In genomic region chr3L:9381602-9382001, dm6 we compare ENCODE assay signal across 1 fruit fly cellular context.
TF ChIP-seq lines count a peak whose summit lies in the region.

Gene Hsp23 (plus strand): TSS chr3L:9381882.

TF ChIP-seq in whole organism, embryonic, 481 proteins besides CTCF, POLR2A, EP300 and RAD21 (continued from another document):
- no peak for TF ChIP-seq ash1 (GFP tag; optimal IDR thresholded peaks at IDR 0.05; lab: Kevin White, UChicago)
- TF ChIP-seq CG12659 (GFP tag; optimal IDR thresholded peaks at IDR 0.05; lab: Kevin White, UChicago): no peak
- TF ChIP-seq CG2120 (GFP tag; optimal IDR thresholded peaks at IDR 0.05; lab: Kevin White, UChicago): no peak
- no peak for TF ChIP-seq gcm2 (GFP tag; optimal IDR thresholded peaks at IDR 0.05; lab: Kevin White, UChicago)
- TF ChIP-seq bab2 (GFP tag; optimal IDR thresholded peaks at IDR 0.05; lab: Kevin White, UChicago): no peak
- TF ChIP-seq Bgb (GFP tag; IDR thresholded peaks at IDR 0.05; lab: Robert Waterston, UW; ENCODE audit: partially characterized antibody): peak; percentile 17; the same call in 1 of the 2 replicates
- TF ChIP-seq CG31441 (GFP tag; IDR thresholded peaks at IDR 0.05; lab: Robert Waterston, UW): no peak
- TF ChIP-seq Meics (GFP tag; optimal IDR thresholded peaks at IDR 0.05; lab: Kevin White, UChicago): no peak
- TF ChIP-seq nom (GFP tag; optimal IDR thresholded peaks at IDR 0.05; lab: Kevin White, UChicago): peak; percentile 42
- no peak for TF ChIP-seq CG10209 (GFP tag; optimal IDR thresholded peaks at IDR 0.05; lab: Kevin White, UChicago)
- no peak for TF ChIP-seq eve (GFP tag; optimal IDR thresholded peaks at IDR 0.05; lab: Kevin White, UChicago)
- no peak for TF ChIP-seq CG10959 (GFP tag; IDR thresholded peaks at IDR 0.05; lab: Robert Waterston, UW)
- TF ChIP-seq CG15479 (GFP tag; optimal IDR thresholded peaks at IDR 0.05; lab: Kevin White, UChicago): peak; percentile 97
- no peak for TF ChIP-seq sqz (GFP tag; optimal IDR thresholded peaks at IDR 0.05; lab: Kevin White, UChicago)
- TF ChIP-seq CG10979 (tag; optimal IDR thresholded peaks at IDR 0.05; lab: Kevin White, UChicago): no peak
- TF ChIP-seq Aef1 (GFP tag; IDR thresholded peaks at IDR 0.05; lab: Robert Waterston, UW): no peak
- TF ChIP-seq CG15601 (tag; optimal IDR thresholded peaks at IDR 0.05; lab: Kevin White, UChicago): peak; percentile 41
- TF ChIP-seq unpg (GFP tag; optimal IDR thresholded peaks at IDR 0.05; lab: Kevin White, UChicago): no peak
- TF ChIP-seq Opbp (GFP tag; IDR thresholded peaks at IDR 0.05; lab: Robert Waterston, UW; ENCODE audit: partially characterized antibody): peak; percentile 54; the same call in 2 of the 3 replicates
- TF ChIP-seq dmrt99B (tag; optimal IDR thresholded peaks at IDR 0.05; lab: Kevin White, UChicago): no peak
- no peak for TF ChIP-seq Ssrp (tag; optimal IDR thresholded peaks at IDR 0.05; lab: Kevin White, UChicago)
- no peak for TF ChIP-seq Sry-δ (GFP tag; optimal IDR thresholded peaks at IDR 0.05; lab: Kevin White, UChicago)
- TF ChIP-seq CG33557 (GFP tag; optimal IDR thresholded peaks at IDR 0.05; lab: Kevin White, UChicago): peak; percentile 11
- peak; percentile 57; the same call in 2 of the 3 replicates for TF ChIP-seq CG6791 (GFP tag; IDR thresholded peaks at IDR 0.05; lab: Robert Waterston, UW; ENCODE audit: partially characterized antibody)
- TF ChIP-seq CG9609 (GFP tag; optimal IDR thresholded peaks at IDR 0.05; lab: Kevin White, UChicago): no peak
- no peak for TF ChIP-seq br (optimal IDR thresholded peaks at IDR 0.05; lab: Kevin White, UChicago)
- no peak; the same call in 2 of the 3 replicates for TF ChIP-seq row (GFP tag; IDR thresholded peaks at IDR 0.05; lab: Robert Waterston, UW)
- no peak for TF ChIP-seq scrt (GFP tag; optimal IDR thresholded peaks at IDR 0.05; lab: Kevin White, UChicago)
- no peak for TF ChIP-seq CG17186 (GFP tag; optimal IDR thresholded peaks at IDR 0.05; lab: Kevin White, UChicago)
- peak; percentile 68 for TF ChIP-seq Blimp-1 (GFP tag; optimal IDR thresholded peaks at IDR 0.05; lab: Kevin White, UChicago)
- TF ChIP-seq BEAF-32 (GFP tag; optimal IDR thresholded peaks at IDR 0.05; lab: Kevin White, UChicago): peak; percentile 27
- TF ChIP-seq bcd (GFP tag; optimal IDR thresholded peaks at IDR 0.05; lab: Kevin White, UChicago): no peak
- no peak for TF ChIP-seq ERR (GFP tag; optimal IDR thresholded peaks at IDR 0.05; lab: Kevin White, UChicago)
- no peak for TF ChIP-seq usp (GFP tag; optimal IDR thresholded peaks at IDR 0.05; lab: Kevin White, UChicago)
- TF ChIP-seq pfk (GFP tag; optimal IDR thresholded peaks at IDR 0.05; lab: Kevin White, UChicago): no peak
- TF ChIP-seq CG16863 (GFP tag; optimal IDR thresholded peaks at IDR 0.05; lab: Kevin White, UChicago): no peak
- TF ChIP-seq fd3F (GFP tag; optimal IDR thresholded peaks at IDR 0.05; lab: Kevin White, UChicago): no peak
- no peak for TF ChIP-seq CG43689 (GFP tag; IDR thresholded peaks at IDR 0.05; lab: Robert Waterston, UW)
- no peak for TF ChIP-seq caup (GFP tag; optimal IDR thresholded peaks at IDR 0.05; lab: Kevin White, UChicago; ENCODE audit: severe bottlenecking)
- no peak for TF ChIP-seq Nf-YA (GFP tag; IDR thresholded peaks at IDR 0.05; lab: Robert Waterston, UW)
- TF ChIP-seq bsh (GFP tag; optimal IDR thresholded peaks at IDR 0.05; lab: Kevin White, UChicago): no peak
- TF ChIP-seq NFAT (GFP tag; IDR thresholded peaks at IDR 0.05; lab: Robert Waterston, UW): no peak
- TF ChIP-seq her (GFP tag; optimal IDR thresholded peaks at IDR 0.05; lab: Kevin White, UChicago): no peak
- TF ChIP-seq HLH54F (GFP tag; optimal IDR thresholded peaks at IDR 0.05; lab: Kevin White, UChicago): no peak
- no peak for TF ChIP-seq Stat92E (GFP tag; optimal IDR thresholded peaks at IDR 0.05; lab: Kevin White, UChicago)
- peak; percentile 77 for TF ChIP-seq Deaf1 (tag; optimal IDR thresholded peaks at IDR 0.05; lab: Kevin White, UChicago)
- no peak for TF ChIP-seq vnd (GFP tag; IDR thresholded peaks at IDR 0.05; lab: Robert Waterston, UW; ENCODE audit: partially characterized antibody)
- peak; percentile 37; the same call in 1 of the 2 replicates for TF ChIP-seq amos (GFP tag; IDR thresholded peaks at IDR 0.05; lab: Robert Waterston, UW; ENCODE audit: partially characterized antibody)
- no peak for TF ChIP-seq CG7372 (GFP tag; IDR thresholded peaks at IDR 0.05; lab: Robert Waterston, UW)
- TF ChIP-seq CG15073 (GFP tag; optimal IDR thresholded peaks at IDR 0.05; lab: Kevin White, UChicago): no peak
- no peak for TF ChIP-seq YL-1 (GFP tag; optimal IDR thresholded peaks at IDR 0.05; lab: Kevin White, UChicago)
- no peak for TF ChIP-seq pb (GFP tag; optimal IDR thresholded peaks at IDR 0.05; lab: Kevin White, UChicago)
- TF ChIP-seq CG2116 (GFP tag; optimal IDR thresholded peaks at IDR 0.05; lab: Kevin White, UChicago): no peak
- no peak for TF ChIP-seq CG14860 (GFP tag; IDR thresholded peaks at IDR 0.05; lab: Robert Waterston, UW; ENCODE audit: partially characterized antibody)
- TF ChIP-seq tio (GFP tag; optimal IDR thresholded peaks at IDR 0.05; lab: Kevin White, UChicago): no peak
- peak; percentile 37; the same call in 1 of the 2 replicates for TF ChIP-seq bbx (GFP tag; IDR thresholded peaks at IDR 0.05; lab: Robert Waterston, UW; ENCODE audit: partially characterized antibody)
- no peak for TF ChIP-seq zf30C (GFP tag; optimal IDR thresholded peaks at IDR 0.05; lab: Kevin White, UChicago)
- no peak for TF ChIP-seq CG12236 (GFP tag; optimal IDR thresholded peaks at IDR 0.05; lab: Kevin White, UChicago)
- 0 out of 3 replicates have a peak, but pooled peaks have one; percentile 15 for TF ChIP-seq mld (GFP tag; IDR thresholded peaks at IDR 0.05; lab: Robert Waterston, UW; ENCODE audit: partially characterized antibody)
- TF ChIP-seq CG13287 (GFP tag; IDR thresholded peaks at IDR 0.05; lab: Robert Waterston, UW; ENCODE audit: partially characterized antibody): peak; percentile 51; the same call in 1 of the 2 replicates
- peak in 1 of 2 experiments; percentile 40 for TF ChIP-seq insv (GFP tag; optimal IDR thresholded peaks at IDR 0.05; lab: Kevin White, UChicago)
- no peak for TF ChIP-seq ssp (GFP tag; IDR thresholded peaks at IDR 0.05; lab: Robert Waterston, UW)
- peak; percentile 30; the same call in 1 of the 3 replicates for TF ChIP-seq CG34224 (GFP tag; IDR thresholded peaks at IDR 0.05; lab: Robert Waterston, UW; ENCODE audit: partially characterized antibody)
- no peak for TF ChIP-seq Tbp (GFP tag; optimal IDR thresholded peaks at IDR 0.05; lab: Kevin White, UChicago)
- TF ChIP-seq CG2889 (GFP tag; IDR thresholded peaks at IDR 0.05; lab: Robert Waterston, UW): no peak
- peak; percentile 11 for TF ChIP-seq D19A (tag; optimal IDR thresholded peaks at IDR 0.05; lab: Kevin White, UChicago)
- no peak for TF ChIP-seq Gsc (GFP tag; IDR thresholded peaks at IDR 0.05; lab: Robert Waterston, UW)
- TF ChIP-seq Fer1 (GFP tag; optimal IDR thresholded peaks at IDR 0.05; lab: Kevin White, UChicago): no peak
- TF ChIP-seq ttk (GFP tag; IDR thresholded peaks at IDR 0.05; lab: Robert Waterston, UW): no peak
- TF ChIP-seq ab (GFP tag; optimal IDR thresholded peaks at IDR 0.05; lab: Kevin White, UChicago): no peak
- no peak for TF ChIP-seq gsb-n (tag; optimal IDR thresholded peaks at IDR 0.05; lab: Kevin White, UChicago)
- no peak for TF ChIP-seq Ravus (GFP tag; IDR thresholded peaks at IDR 0.05; lab: Robert Waterston, UW)
- TF ChIP-seq MBD-R2 (GFP tag; IDR thresholded peaks at IDR 0.05; lab: Robert Waterston, UW): 0 out of 2 replicates have a peak, but pooled peaks have one; percentile 9
- TF ChIP-seq jumu (GFP tag; optimal IDR thresholded peaks at IDR 0.05; lab: Kevin White, UChicago): no peak
- no peak for TF ChIP-seq tin (GFP tag; optimal IDR thresholded peaks at IDR 0.05; lab: Kevin White, UChicago)
- no peak for TF ChIP-seq CG7928 (GFP tag; optimal IDR thresholded peaks at IDR 0.05; lab: Kevin White, UChicago)
- no peak for TF ChIP-seq fru (optimal IDR thresholded peaks at IDR 0.05; lab: Kevin White, UChicago)
- TF ChIP-seq croc (GFP tag; conservative IDR thresholded peaks at IDR 0.05; lab: Robert Waterston, UW): no peak
- TF ChIP-seq Drgx (GFP tag; IDR thresholded peaks at IDR 0.05; lab: Robert Waterston, UW): peak; percentile 6; the same call in 1 of the 2 replicates
- no peak for TF ChIP-seq CG1832 (GFP tag; optimal IDR thresholded peaks at IDR 0.05; lab: Kevin White, UChicago)
- no peak for TF ChIP-seq CG7786 (GFP tag; optimal IDR thresholded peaks at IDR 0.05; lab: Kevin White, UChicago)
- no peak for TF ChIP-seq MESR4 (GFP tag; optimal IDR thresholded peaks at IDR 0.05; lab: Kevin White, UChicago)
- TF ChIP-seq CG1647 (GFP tag; optimal IDR thresholded peaks at IDR 0.05; lab: Kevin White, UChicago): no peak
- no peak for TF ChIP-seq CG32772 (GFP tag; IDR thresholded peaks at IDR 0.05; lab: Robert Waterston, UW)
- TF ChIP-seq CG8388 (GFP tag; optimal IDR thresholded peaks at IDR 0.05; lab: Kevin White, UChicago): no peak
- TF ChIP-seq CG12744 (GFP tag; optimal IDR thresholded peaks at IDR 0.05; lab: Kevin White, UChicago): no peak
- no peak for TF ChIP-seq sim (GFP tag; IDR thresholded peaks at IDR 0.05; lab: Robert Waterston, UW)
- TF ChIP-seq cg (GFP tag; optimal IDR thresholded peaks at IDR 0.05; lab: Kevin White, UChicago): peak; percentile 84
- no peak for TF ChIP-seq CG7987 (GFP tag; optimal IDR thresholded peaks at IDR 0.05; lab: Kevin White, UChicago)
- TF ChIP-seq abd-A (tag; optimal IDR thresholded peaks at IDR 0.05; lab: Kevin White, UChicago): peak; percentile 51
- 0 out of 2 replicates have a peak, but pooled peaks have one; percentile 30 for TF ChIP-seq unc-4 (GFP tag; IDR thresholded peaks at IDR 0.05; lab: Robert Waterston, UW; ENCODE audit: partially characterized antibody)
- TF ChIP-seq z (GFP tag; IDR thresholded peaks at IDR 0.05; lab: Robert Waterston, UW): no peak
- peak; percentile 2 for TF ChIP-seq pzg (GFP tag; optimal IDR thresholded peaks at IDR 0.05; lab: Kevin White, UChicago)
- no peak for TF ChIP-seq CG12942 (GFP tag; optimal IDR thresholded peaks at IDR 0.05; lab: Kevin White, UChicago)
- no peak for TF ChIP-seq CG17385 (GFP tag; optimal IDR thresholded peaks at IDR 0.05; lab: Kevin White, UChicago)
- no peak for TF ChIP-seq Hey (tag; optimal IDR thresholded peaks at IDR 0.05; lab: Kevin White, UChicago)
- no peak for TF ChIP-seq CG16815 (GFP tag; optimal IDR thresholded peaks at IDR 0.05; lab: Kevin White, UChicago)
- peak; percentile 65 for TF ChIP-seq lbe (GFP tag; optimal IDR thresholded peaks at IDR 0.05; lab: Kevin White, UChicago)
- TF ChIP-seq CG1603 (tag; optimal IDR thresholded peaks at IDR 0.05; lab: Kevin White, UChicago): peak; percentile 9
- no peak for TF ChIP-seq CG9215 (GFP tag; IDR thresholded peaks at IDR 0.05; lab: Robert Waterston, UW)
- no peak for TF ChIP-seq CG18599 (GFP tag; optimal IDR thresholded peaks at IDR 0.05; lab: Kevin White, UChicago)
- no peak for TF ChIP-seq lmd (GFP tag; IDR thresholded peaks at IDR 0.05; lab: Robert Waterston, UW)
- TF ChIP-seq ems (GFP tag; optimal IDR thresholded peaks at IDR 0.05; lab: Kevin White, UChicago): no peak
- TF ChIP-seq nerfin-1 (tag; optimal IDR thresholded peaks at IDR 0.05; lab: Kevin White, UChicago): peak; percentile 37
- TF ChIP-seq Ets65A (GFP tag; lab: Kevin White, UChicago): no peak
